Worm (Caenorhabditis elegans) whole organism, midembryonic: ENCODE measurements around the gene Y51H4A.938.

ENCODE experiments used
- med-1 ChIP-seq: sonication (generic microtip); optimal IDR thresholded peaks from 2 replicates; lab custom pipeline; 2017; ENCODE audit warnings: missing genetic modification characterization, mild to moderate bottlenecking, missing compliant biosample characterization, antibody characterized with exemption, missing genetic modification reagents; ENCODE audit not compliant: insufficient read depth
- ref-1 ChIP-seq: fragments of 200-800 bp; sonication (Bioruptor generic); conservative IDR thresholded peaks from 2 replicates; pipeline ENCODE4 v1.3.6; 2022; ENCODE audit warnings: missing genetic modification reagents, missing genetic modification characterization, missing compliant biosample characterization
- tab-1 ChIP-seq: fragments of 200-800 bp; sonication (Bioruptor generic); IDR thresholded peaks from 2 replicates; pipeline ENCODE4 v1.3.6; 2022; ENCODE audit warnings: missing genetic modification characterization, missing compliant biosample characterization

ce11 chrIV:16442963-16443362 lies 38.0 kb upstream of the Y51H4A.938 start, which contains the start of gene dlc-4:
- TF ChIP-seq med-1 (GFP tag; lab: Kevin White, UChicago), result no peak
- no peak for TF ChIP-seq tab-1 (GFP tag; lab: Robert Waterston, UW)
- TF ChIP-seq ref-1 (GFP tag; lab: Robert Waterston, UW), result no peak
